Fruit fly (Drosophila melanogaster) whole organism, embryonic: ENCODE data around the gene CG6839.

Experiments used
- B-H1 ChIP-seq: fragments of 200-800 bp; sonication (Bioruptor generic); IDR thresholded peaks from 3 replicates; pipeline ENCODE4 v1.3.6; 2022; ENCODE audit warnings: missing biosample characterization, missing genetic modification characterization
- BEAF-32 ChIP-seq: fragments of 200-800 bp; sonication (Bioruptor generic); optimal IDR thresholded peaks from 3 replicates; lab custom pipeline; 2017; ENCODE audit warnings: missing biosample characterization, missing genetic modification characterization, mild to moderate bottlenecking, moderate library complexity, missing genetic modification reagents
- Bgb ChIP-seq: fragments of 200-800 bp; sonication (Bioruptor generic); IDR thresholded peaks from 2 replicates; pipeline ENCODE4 v1.3.6; 2022; ENCODE audit warnings: missing biosample characterization, missing genetic modification characterization; ENCODE audit not compliant: partially characterized antibody
- CG10565 ChIP-seq: fragments of 200-800 bp; sonication (Bioruptor generic); optimal IDR thresholded peaks from 3 replicates; lab custom pipeline; 2016; ENCODE audit warnings: missing biosample characterization, mild to moderate bottlenecking, missing genetic modification characterization
- CG14667 ChIP-seq: fragments of 200-800 bp; sonication (Bioruptor generic); IDR thresholded peaks from 2 replicates; pipeline ENCODE4 v1.3.6; 2022; ENCODE audit warnings: missing biosample characterization, missing genetic modification characterization
- CG14860 ChIP-seq: fragments of 200-800 bp; sonication (Bioruptor generic); IDR thresholded peaks from 3 replicates; pipeline ENCODE4 v1.3.6; 2022; ENCODE audit warnings: missing biosample characterization, missing genetic modification characterization; ENCODE audit not compliant: partially characterized antibody
- CG3407 ChIP-seq: fragments of 200-800 bp; sonication (Bioruptor generic); optimal IDR thresholded peaks from 2 replicates; lab custom pipeline; 2018; ENCODE audit warnings: missing biosample characterization, mild to moderate bottlenecking, missing genetic modification characterization
- CG6791 ChIP-seq: fragments of 200-800 bp; sonication (Bioruptor generic); IDR thresholded peaks from 3 replicates; pipeline ENCODE4 v1.3.6; 2022; ENCODE audit warnings: missing biosample characterization, missing genetic modification characterization; ENCODE audit not compliant: partially characterized antibody
- CG7357 ChIP-seq: fragments of 200-800 bp; sonication (Bioruptor generic); IDR thresholded peaks from 3 replicates; pipeline ENCODE4 v1.3.6; 2022; ENCODE audit warnings: missing biosample characterization, missing genetic modification characterization
- CG7963 ChIP-seq: fragments of 200-800 bp; sonication (Bioruptor generic); IDR thresholded peaks from 3 replicates; pipeline ENCODE4 v1.3.6; 2022; ENCODE audit warnings: missing biosample characterization, missing genetic modification characterization; ENCODE audit not compliant: partially characterized antibody
- CG8924 ChIP-seq: fragments of 200-800 bp; optimal IDR thresholded peaks from 3 replicates; lab custom pipeline; 2019; ENCODE audit warnings: missing biosample characterization, mild to moderate bottlenecking, missing genetic modification characterization, moderate library complexity
- CG9437 ChIP-seq: fragments of 200-800 bp; sonication (Bioruptor generic); optimal IDR thresholded peaks from 2 replicates; lab custom pipeline; 2018; ENCODE audit warnings: missing biosample characterization, mild to moderate bottlenecking, missing genetic modification characterization
- CTCF ChIP-seq: fragments of 200-800 bp; sonication (Bioruptor generic); optimal IDR thresholded peaks from 2 replicates; lab custom pipeline; 2017; ENCODE audit warnings: missing biosample characterization, mild to moderate bottlenecking, missing genetic modification characterization, moderate library complexity
- CoRest ChIP-seq: fragments of 200-800 bp; sonication (Bioruptor generic); optimal IDR thresholded peaks from 3 replicates; lab custom pipeline; 2018; ENCODE audit warnings: missing biosample characterization, mild to moderate bottlenecking, missing genetic modification characterization, moderate library complexity
- Fer2 ChIP-seq: fragments of 200-800 bp; sonication (Bioruptor generic); optimal IDR thresholded peaks from 2 replicates; lab custom pipeline; 2018; ENCODE audit warnings: missing biosample characterization, mild to moderate bottlenecking, missing genetic modification characterization, moderate library complexity
- Hey ChIP-seq: fragments of 200-800 bp; sonication (Bioruptor generic); optimal IDR thresholded peaks from 3 replicates; lab custom pipeline; 2018; ENCODE audit warnings: missing biosample characterization, mild to moderate bottlenecking, missing genetic modification characterization
- Lhr ChIP-seq: fragments of 200-800 bp; sonication (Bioruptor generic); optimal IDR thresholded peaks from 3 replicates; lab custom pipeline; 2017; ENCODE audit warnings: mild to moderate bottlenecking, missing biosample characterization, missing genetic modification reagents, missing genetic modification characterization
- br ChIP-seq: fragments of >200 bp; optimal IDR thresholded peaks from 2 replicates; lab custom pipeline; 2017
- disco-r ChIP-seq: fragments of 200-800 bp; sonication (Bioruptor generic); optimal IDR thresholded peaks from 2 replicates; lab custom pipeline; 2016; ENCODE audit warnings: missing biosample characterization, missing genetic modification characterization
- ewg ChIP-seq: fragments of 200-800 bp; sonication (Bioruptor generic); optimal IDR thresholded peaks from 3 replicates; lab custom pipeline; 2017; ENCODE audit warnings: mild to moderate bottlenecking, missing biosample characterization, missing genetic modification reagents, missing genetic modification characterization
- exex ChIP-seq: fragments of 200-800 bp; sonication (Bioruptor generic); optimal IDR thresholded peaks from 4 replicates; lab custom pipeline; 2018; ENCODE audit warnings: missing biosample characterization, mild to moderate bottlenecking, missing genetic modification characterization, moderate library complexity
- fd3F ChIP-seq: fragments of 200-800 bp; sonication (Bioruptor generic); optimal IDR thresholded peaks from 2 replicates; lab custom pipeline; 2018; ENCODE audit warnings: missing biosample characterization, mild to moderate bottlenecking, missing genetic modification characterization, moderate library complexity
- ind ChIP-seq: fragments of 200-800 bp; sonication (Bioruptor generic); optimal IDR thresholded peaks from 3 replicates; lab custom pipeline; 2016; ENCODE audit warnings: missing biosample characterization, missing genetic modification characterization
- inv ChIP-seq: fragments of 200-800 bp; sonication (Bioruptor generic); IDR thresholded peaks from 2 replicates; pipeline ENCODE4 v1.3.6; 2022; ENCODE audit warnings: missing biosample characterization, missing genetic modification characterization; ENCODE audit not compliant: partially characterized antibody
- kay ChIP-seq: fragments of 200-800 bp; sonication (Bioruptor generic); optimal IDR thresholded peaks from 2 replicates; lab custom pipeline; 2016; ENCODE audit warnings: missing biosample characterization, missing genetic modification characterization
- lbe ChIP-seq: fragments of 200-800 bp; sonication (Bioruptor generic); optimal IDR thresholded peaks from 2 replicates; lab custom pipeline; 2016; ENCODE audit warnings: missing biosample characterization, mild to moderate bottlenecking, missing genetic modification characterization
- lmd ChIP-seq: fragments of 200-800 bp; sonication (Bioruptor generic); IDR thresholded peaks from 2 replicates; pipeline ENCODE4 v1.3.6; 2022; ENCODE audit warnings: missing biosample characterization, missing genetic modification characterization
- mirr ChIP-seq: fragments of 200-800 bp; sonication (Bioruptor generic); optimal IDR thresholded peaks from 3 replicates; lab custom pipeline; 2018; ENCODE audit warnings: missing biosample characterization, mild to moderate bottlenecking, missing genetic modification characterization
- nmo ChIP-seq: fragments of 200-800 bp; sonication (Bioruptor generic); optimal IDR thresholded peaks from 2 replicates; lab custom pipeline; 2018; ENCODE audit warnings: missing biosample characterization, mild to moderate bottlenecking, missing genetic modification characterization, moderate library complexity
- nom ChIP-seq: fragments of 200-800 bp; sonication (Bioruptor generic); optimal IDR thresholded peaks from 2 replicates; lab custom pipeline; 2017; ENCODE audit warnings: missing biosample characterization, missing genetic modification characterization, mild to moderate bottlenecking, moderate library complexity, missing genetic modification reagents
- pita ChIP-seq: fragments of 200-800 bp; sonication (Bioruptor generic); optimal IDR thresholded peaks from 2 replicates; lab custom pipeline; 2017; ENCODE audit warnings: missing biosample characterization, mild to moderate bottlenecking, missing genetic modification characterization
- prd ChIP-seq, 3 experiments: fragments of >200 bp in 2 of 3; fragments of 200-800 bp in 1 of 3; sonication (Bioruptor generic) in 1 of 3; optimal IDR thresholded peaks in 2 of 3; IDR thresholded peaks in 1 of 3; 2 replicates in 2 of 3; 3 replicates in 1 of 3; pipeline versions ENCODE4 v1.3.6 to Lab custom; 2017 to 2022; ENCODE audit warnings: missing biosample characterization in 1 of 3, missing genetic modification characterization in 1 of 3
- ranshi ChIP-seq: fragments of 200-800 bp; sonication (Bioruptor generic); IDR thresholded peaks from 2 replicates; pipeline ENCODE4 v1.3.6; 2022; ENCODE audit warnings: missing biosample characterization, missing genetic modification characterization
- rib ChIP-seq: fragments of 200-800 bp; sonication (Bioruptor generic); IDR thresholded peaks from 2 replicates; pipeline ENCODE4 v1.3.6; 2022; ENCODE audit warnings: missing biosample characterization, missing genetic modification characterization
- sim ChIP-seq: fragments of 200-800 bp; sonication (Bioruptor generic); IDR thresholded peaks from 2 replicates; pipeline ENCODE4 v1.3.6; 2022; ENCODE audit warnings: missing biosample characterization, missing genetic modification characterization
- so ChIP-seq: fragments of 200-800 bp; sonication (Bioruptor generic); IDR thresholded peaks from 3 replicates; pipeline ENCODE4 v1.3.6; 2022; ENCODE audit warnings: missing biosample characterization, missing genetic modification characterization
- tap ChIP-seq: fragments of 200-800 bp; optimal IDR thresholded peaks from 3 replicates; lab custom pipeline; 2019; ENCODE audit warnings: missing biosample characterization, mild to moderate bottlenecking, missing genetic modification characterization, moderate library complexity
- tx ChIP-seq: fragments of 200-800 bp; sonication (Bioruptor generic); optimal IDR thresholded peaks from 2 replicates; lab custom pipeline; 2016; ENCODE audit warnings: missing biosample characterization, missing genetic modification characterization
- unc-4 ChIP-seq: fragments of 200-800 bp; sonication (Bioruptor generic); IDR thresholded peaks from 2 replicates; pipeline ENCODE4 v1.3.6; 2022; ENCODE audit warnings: missing biosample characterization, missing genetic modification characterization; ENCODE audit not compliant: partially characterized antibody

The CG6839 gene

dm6 chr3L:18904772-18905601, 12.4 kb upstream of the CG6839 start, which contains the start of the genes CSN1b and Prp6 (continued):
- peak; percentile 74 for TF ChIP-seq BEAF-32
- peak; percentile 44 for TF ChIP-seq nmo (GFP tag; lab: Kevin White, UChicago)
- TF ChIP-seq CG3407 (GFP tag; lab: Kevin White, UChicago) = no peak
- TF ChIP-seq inv (GFP tag; lab: Robert Waterston, UW) = peak; percentile 42; the same call in 1 of the 2 replicates
- TF ChIP-seq so (GFP tag; lab: Robert Waterston, UW) = no peak
- no peak for TF ChIP-seq tx (GFP tag; lab: Kevin White, UChicago)
- TF ChIP-seq Bgb (GFP tag; lab: Robert Waterston, UW) = peak; percentile 61

- TF ChIP-seq kay (no peak), tap (tag; lab: Kevin White, UChicago) (no peak), CG6791 (GFP tag; lab: Robert Waterston, UW) (0 out of 3 replicates have a peak, but pooled peaks have one; percentile 18), mirr (GFP tag; lab: Kevin White, UChicago) (no peak), CG8924 (tag; lab: Kevin White, UChicago) (no peak)
Measured at dm6 chr3L:18911082-18911481, 6.3 kb upstream of the CG6839 start, which contains the start of gene Ir75d. Gene Ir75d, minus strand, starts transcription at chr3L:18911182.

dm6 chr3L:18914100-18914683, 3.2 kb upstream of the CG6839 start, which contains the start of gene COX6AL2:
Gene COX6AL2, minus strand, starts transcription at chr3L:18914150.
- no peak for TF ChIP-seq nom (GFP tag; lab: Kevin White, UChicago)
- TF ChIP-seq Hey = no peak
- 0 out of 2 replicates have a peak, but pooled peaks have one; percentile 5 for TF ChIP-seq lmd (GFP tag; lab: Robert Waterston, UW)
- TF ChIP-seq CTCF = peak; percentile 83
- TF ChIP-seq ranshi (GFP tag; lab: Robert Waterston, UW) = 0 out of 2 replicates have a peak, but pooled peaks have one; percentile 6
- TF ChIP-seq disco-r (GFP tag; lab: Kevin White, UChicago) = no peak
- no peak for TF ChIP-seq Lhr (GFP tag; lab: Kevin White, UChicago)
- TF ChIP-seq CG9437 = no peak
- TF ChIP-seq prd (optimal IDR thresholded peaks at IDR 0.05; lab: Kevin White, UChicago) = no peak
- TF ChIP-seq prd (GFP tag; IDR thresholded peaks at IDR 0.05; lab: Robert Waterston, UW) = no peak
- TF ChIP-seq CoRest (tag; lab: Kevin White, UChicago) = no peak
- no peak for TF ChIP-seq Fer2 (tag; lab: Kevin White, UChicago)

- TF ChIP-seq CG7963 (GFP tag; lab: Robert Waterston, UW) (0 out of 3 replicates have a peak, but pooled peaks have one; percentile 22), sim (no peak), CTCF (peak; percentile 77)
Measured at dm6 chr3L:18916466-18916865, 915 bp upstream of the CG6839 start.

- TF ChIP-seq ewg (GFP tag; lab: Kevin White, UChicago) = no peak
- TF ChIP-seq nmo (GFP tag; lab: Kevin White, UChicago) = no peak
Measured at dm6 chr3L:18920219-18920618, 2.8 kb downstream of the CG6839 start, which contains the start of gene CG18223. Gene CG18223, minus strand, starts transcription at chr3L:18920319.

dm6 chr3L:18922086-18922485, 4.7 kb downstream of the CG6839 start, which contains the start of gene CG3819:
Gene CG3819, minus strand, starts transcription at chr3L:18922108.
- no peak for TF ChIP-seq rib (GFP tag; lab: Robert Waterston, UW)
- TF ChIP-seq CG14860 = no peak
- no peak for TF ChIP-seq B-H1 (GFP tag; lab: Robert Waterston, UW)
- TF ChIP-seq unc-4 (GFP tag; lab: Robert Waterston, UW) = no peak
- no peak for TF ChIP-seq CG10565 (GFP tag; lab: Kevin White, UChicago)
- TF ChIP-seq br (lab: Kevin White, UChicago) = no peak
- TF ChIP-seq fd3F = no peak
- no peak for TF ChIP-seq lbe
- TF ChIP-seq CG14667 (GFP tag; lab: Robert Waterston, UW) = no peak
- no peak for TF ChIP-seq ind
- no peak for TF ChIP-seq CG7357 (GFP tag; lab: Robert Waterston, UW)
- TF ChIP-seq exex (tag; lab: Kevin White, UChicago) = peak; percentile 83
- TF ChIP-seq CG8924 (tag; lab: Kevin White, UChicago) = no peak
- TF ChIP-seq pita = no peak
